Fruit fly (Drosophila melanogaster): ENCODE measurements around the gene CG3226.

The CG3226 gene

dm6 chrX:6688620-6689400 is 34.8 kb upstream of the CG3226 start, which contains the start of gene CG3184:
TSS of gene CG3184 (minus strand) at chrX:6688774.
- TF ChIP-seq insv (optimal IDR thresholded peaks at IDR 0.05) (no peak), ttk (optimal IDR thresholded peaks at IDR 0.05) (no peak), Myc (optimal IDR thresholded peaks at IDR 0.05) (no peak), psq (optimal IDR thresholded peaks at IDR 0.05) (no peak), Sin3A (optimal IDR thresholded peaks at IDR 0.05) (no peak), h (optimal IDR thresholded peaks at IDR 0.05) (no peak)

DNA sequence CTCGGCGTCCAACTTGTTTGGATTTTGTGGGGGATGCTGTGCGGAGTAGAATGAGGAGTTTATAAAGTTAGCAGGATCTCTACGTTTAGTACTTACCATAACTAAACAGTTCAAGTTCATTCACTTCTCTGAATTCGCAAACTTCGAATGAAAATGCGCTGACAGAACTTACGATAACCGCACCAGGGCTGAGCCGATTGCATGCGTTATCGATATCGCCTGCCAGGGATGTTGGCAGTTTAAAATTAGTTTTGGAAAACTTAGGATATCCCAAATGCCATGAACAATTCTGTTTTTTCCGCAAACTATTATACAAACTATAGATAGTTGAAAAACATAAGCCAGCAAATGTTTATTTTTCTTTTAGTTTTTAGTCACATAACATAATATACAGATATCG is 33.2 kb upstream of the CG3226 start, which contains the start of gene CG44303:
CG44303 (minus strand) TSS at position 154 of the 400 bp plus-strand sequence.
- no peak for TF ChIP-seq ttk (optimal IDR thresholded peaks at IDR 0.05)
- no peak for TF ChIP-seq psq (optimal IDR thresholded peaks at IDR 0.05)
- TF ChIP-seq Sin3A (optimal IDR thresholded peaks at IDR 0.05): no peak
- TF ChIP-seq h (optimal IDR thresholded peaks at IDR 0.05): no peak
- TF ChIP-seq Myc (optimal IDR thresholded peaks at IDR 0.05): no peak
- no peak for TF ChIP-seq insv (optimal IDR thresholded peaks at IDR 0.05)

DNA sequence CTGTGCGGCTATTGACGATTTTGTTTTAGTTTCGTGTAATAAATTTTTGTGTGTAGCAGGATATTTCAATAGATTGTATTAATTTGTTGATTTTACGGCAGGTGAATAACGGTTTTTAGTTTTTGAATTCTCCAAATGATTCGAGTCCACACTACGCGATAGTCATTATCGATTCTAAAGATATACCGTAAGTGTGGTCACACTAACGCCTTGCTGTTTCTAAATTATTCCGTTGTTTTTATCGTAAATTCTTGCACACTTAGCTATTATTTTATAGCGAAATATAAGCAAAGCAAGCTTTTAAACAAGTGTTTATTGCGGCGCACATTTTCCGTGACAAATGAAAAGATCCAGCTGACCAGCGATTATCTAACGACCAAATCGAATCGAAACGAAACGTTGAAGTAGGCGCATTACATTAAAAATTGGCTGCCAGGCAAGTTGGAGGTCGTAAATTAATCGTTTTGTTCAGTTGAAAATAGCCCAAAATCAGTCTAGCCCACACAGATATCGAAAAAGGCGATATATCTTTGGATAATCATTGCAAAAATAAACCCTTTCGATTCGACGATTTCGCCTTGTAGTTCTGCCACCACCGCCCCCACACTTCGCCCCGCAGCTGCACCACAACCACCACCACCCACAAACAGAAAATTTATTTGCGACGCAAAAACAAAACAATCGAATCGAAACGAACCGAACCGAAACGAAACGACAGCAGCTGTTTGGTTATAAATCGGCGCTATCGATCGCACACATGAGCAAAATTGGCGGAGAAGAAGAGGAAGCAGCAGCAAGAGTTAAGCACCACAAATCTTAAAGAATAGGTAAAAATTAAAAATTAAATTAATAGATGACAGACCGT is 29.8 kb upstream of the CG3226 start, which contains the start of gene Pink1:
Pink1 (plus strand) TSS at position 164 of the 865 bp plus-strand sequence.
- TF ChIP-seq insv (optimal IDR thresholded peaks at IDR 0.05) (no peak), Sin3A (optimal IDR thresholded peaks at IDR 0.05) (no peak), ttk (optimal IDR thresholded peaks at IDR 0.05) (no peak), h (optimal IDR thresholded peaks at IDR 0.05) (no peak), Myc (optimal IDR thresholded peaks at IDR 0.05) (no peak), psq (optimal IDR thresholded peaks at IDR 0.05) (no peak)

dm6 chrX:6681467-6681866 is 27.4 kb upstream of the CG3226 start, which contains the start of gene Fum2:
TSS of gene Fum2 (plus strand) at chrX:6681767.
- no peak for TF ChIP-seq Myc (optimal IDR thresholded peaks at IDR 0.05)
- no peak for TF ChIP-seq h (optimal IDR thresholded peaks at IDR 0.05)
- no peak for TF ChIP-seq psq (optimal IDR thresholded peaks at IDR 0.05)
- no peak for TF ChIP-seq insv (optimal IDR thresholded peaks at IDR 0.05)
- no peak for TF ChIP-seq Sin3A (optimal IDR thresholded peaks at IDR 0.05)
- TF ChIP-seq ttk (optimal IDR thresholded peaks at IDR 0.05): no peak

DNA sequence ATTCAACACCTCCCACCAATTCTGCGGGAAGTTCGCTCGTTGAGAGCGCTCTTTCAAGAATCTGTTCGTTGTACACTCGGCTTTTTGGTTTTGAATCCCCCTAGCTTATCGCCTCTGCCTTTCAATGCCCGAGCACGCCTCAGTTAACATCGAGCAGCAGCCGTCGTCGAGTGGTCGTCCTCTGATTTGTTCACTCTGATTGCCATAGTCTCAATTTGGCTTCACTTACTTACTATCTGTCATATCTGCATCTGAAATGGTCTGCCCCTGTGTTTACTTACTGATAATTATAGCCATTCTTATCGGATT is 25.4 kb upstream of the CG3226 start:
- no peak for TF ChIP-seq h (optimal IDR thresholded peaks at IDR 0.05)
- TF ChIP-seq Myc (optimal IDR thresholded peaks at IDR 0.05): no peak
- no peak for TF ChIP-seq insv (optimal IDR thresholded peaks at IDR 0.05)
- no peak for TF ChIP-seq psq (optimal IDR thresholded peaks at IDR 0.05)
- TF ChIP-seq Sin3A (optimal IDR thresholded peaks at IDR 0.05): no peak
- no peak for TF ChIP-seq ttk (optimal IDR thresholded peaks at IDR 0.05)

dm6 chrX:6678635-6679501 is 24.8 kb upstream of the CG3226 start, which contains the start of gene ND-ASHI:
TSS of gene ND-ASHI (minus strand) at chrX:6679118.
- TF ChIP-seq h (optimal IDR thresholded peaks at IDR 0.05) (no peak), Myc (optimal IDR thresholded peaks at IDR 0.05) (no peak), insv (optimal IDR thresholded peaks at IDR 0.05) (no peak)

- TF ChIP-seq Sin3A (optimal IDR thresholded peaks at IDR 0.05): peak; percentile 28
- TF ChIP-seq psq (optimal IDR thresholded peaks at IDR 0.05): no peak
- TF ChIP-seq ttk (optimal IDR thresholded peaks at IDR 0.05): no peak
Observed at dm6 chrX:6677826-6678489, 23.9 kb upstream of the CG3226 start, which contains the start of gene Fum1. TSS of gene Fum1 (plus strand) at chrX:6678424.

dm6 chrX:6673637-6674487 is 19.8 kb upstream of the CG3226 start, which contains the start of the genes CG3198 and Mcm6:
TSS of gene CG3198 (minus strand) at chrX:6673973.
TSS of gene Mcm6 (plus strand) at chrX:6674387.
- TF ChIP-seq h (optimal IDR thresholded peaks at IDR 0.05) (no peak), insv (optimal IDR thresholded peaks at IDR 0.05) (no peak)

DNA sequence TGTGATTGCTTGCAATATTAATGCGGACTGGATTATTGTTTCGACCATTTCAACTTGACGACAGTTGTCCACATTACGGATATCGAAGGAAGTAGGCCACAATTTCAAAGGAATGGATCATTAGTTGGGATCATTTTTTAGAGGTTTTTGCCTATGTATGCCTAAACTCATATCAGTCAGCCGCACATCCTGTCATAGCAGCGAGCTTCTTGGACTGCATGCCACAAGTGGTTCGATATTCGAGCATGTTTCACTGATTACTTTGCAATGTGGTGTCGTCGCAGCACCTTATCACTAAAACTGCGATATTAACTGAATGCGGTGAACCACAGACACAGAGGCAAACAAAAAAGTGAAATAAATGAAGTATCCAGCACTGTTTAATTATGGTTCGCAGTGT is 9.9 kb upstream of the CG3226 start:
- no peak for TF ChIP-seq ttk (optimal IDR thresholded peaks at IDR 0.05)
- no peak for TF ChIP-seq h (optimal IDR thresholded peaks at IDR 0.05)
- no peak for TF ChIP-seq psq (optimal IDR thresholded peaks at IDR 0.05)
- no peak for TF ChIP-seq Myc (optimal IDR thresholded peaks at IDR 0.05)
- TF ChIP-seq insv (optimal IDR thresholded peaks at IDR 0.05): no peak
- TF ChIP-seq Sin3A (optimal IDR thresholded peaks at IDR 0.05): no peak

DNA sequence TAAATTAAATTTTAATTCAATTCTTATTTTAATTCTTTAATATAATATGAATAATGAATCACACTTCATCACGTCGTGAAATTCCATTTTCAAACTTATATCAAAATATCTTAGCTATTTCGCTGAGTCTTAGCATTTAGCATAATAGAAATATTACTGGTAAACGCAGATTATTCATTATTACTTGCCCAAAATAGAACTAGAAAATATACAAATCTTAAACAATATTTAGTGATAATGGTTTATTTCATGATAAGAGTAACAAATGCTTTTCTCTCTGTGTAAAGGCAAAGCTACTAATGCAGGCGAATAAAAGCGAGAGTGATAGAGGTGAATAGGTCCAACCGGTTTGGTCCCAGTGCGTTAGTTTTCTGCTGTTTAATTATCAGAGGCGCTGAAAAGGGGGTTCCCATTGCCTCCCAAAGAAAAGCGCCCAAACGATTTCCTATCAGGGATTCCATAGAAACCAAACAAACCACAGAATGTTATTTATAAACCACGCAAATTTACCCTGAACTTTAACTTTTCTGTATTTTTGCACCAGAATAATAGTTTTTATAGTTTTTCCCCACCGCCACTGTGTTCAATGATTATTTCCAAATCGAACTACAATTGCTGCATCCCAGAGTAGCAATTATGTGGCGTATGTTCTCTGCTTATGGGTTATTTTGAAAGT is 9.0 kb upstream of the CG3226 start:
- TF ChIP-seq psq (optimal IDR thresholded peaks at IDR 0.05) (no peak), Myc (optimal IDR thresholded peaks at IDR 0.05) (no peak), insv (optimal IDR thresholded peaks at IDR 0.05) (no peak), h (optimal IDR thresholded peaks at IDR 0.05) (no peak), Sin3A (optimal IDR thresholded peaks at IDR 0.05) (no peak), ttk (optimal IDR thresholded peaks at IDR 0.05) (no peak)

Measured in Kc167 (cell line).